Worm (Caenorhabditis elegans) whole organism, L3 larva: ENCODE measurements around the gene Y5F2A.4.
A peak's percentile ranks its signal among the peaks of the same experiment; 100 is the strongest.

Experiments used
- R02D3.7 ChIP-seq: fragments of 150-350 bp; optimal IDR thresholded peaks from 2 replicates; lab custom pipeline; 2014; ENCODE audit warnings: missing biosample characterization, missing genetic modification characterization
- ZK546.5 ChIP-seq: sonication (generic microtip); optimal IDR thresholded peaks from 2 replicates; lab custom pipeline; 2017; ENCODE audit warnings: missing biosample characterization, missing genetic modification characterization
- aly-2 ChIP-seq: fragments of 150-350 bp; optimal IDR thresholded peaks from 2 replicates; lab custom pipeline; 2014; ENCODE audit warnings: missing biosample characterization, missing genetic modification characterization
- ama-1 ChIP-seq: fragments of 150-350 bp; optimal IDR thresholded peaks from 2 replicates; lab custom pipeline; 2018
- ceh-28 ChIP-seq: fragments of 150-350 bp; optimal IDR thresholded peaks from 2 replicates; lab custom pipeline; 2014; ENCODE audit warnings: missing biosample characterization, missing genetic modification reagents, missing genetic modification characterization
- ceh-82 ChIP-seq: fragments of 150-350 bp; optimal IDR thresholded peaks from 2 replicates; lab custom pipeline; 2014; ENCODE audit warnings: missing biosample characterization, missing genetic modification characterization
- ceh-9 ChIP-seq: sonication (generic microtip); optimal IDR thresholded peaks from 2 replicates; lab custom pipeline; 2018; ENCODE audit warnings: missing biosample characterization, missing genetic modification characterization
- daf-12 ChIP-seq: fragments of 150-350 bp; optimal IDR thresholded peaks from 2 replicates; lab custom pipeline; 2014; ENCODE audit warnings: missing biosample characterization, missing genetic modification reagents, missing genetic modification characterization
- egl-27 ChIP-seq: sonication (generic microtip); optimal IDR thresholded peaks from 4 replicates; lab custom pipeline; 2017; ENCODE audit warnings: missing biosample characterization, missing genetic modification reagents, missing genetic modification characterization
- egl-5 ChIP-seq: fragments of 150-350 bp; optimal IDR thresholded peaks from 2 replicates; lab custom pipeline; 2017; ENCODE audit warnings: missing biosample characterization, missing genetic modification reagents, missing genetic modification characterization, inconsistent platforms
- elt-1 ChIP-seq: fragments of 150-350 bp; optimal IDR thresholded peaks from 2 replicates; lab custom pipeline; 2014; ENCODE audit warnings: missing biosample characterization, missing genetic modification characterization
- elt-2 ChIP-seq: sonication (generic microtip); optimal IDR thresholded peaks from 2 replicates; lab custom pipeline; 2016; ENCODE audit warnings: missing genetic modification reagents, mild to moderate bottlenecking, missing genetic modification characterization, missing compliant biosample characterization
- elt-3 ChIP-seq, 3 experiments: fragments of 150-350 bp in 1 of 3; sonication (generic microtip) in 2 of 3; optimal IDR thresholded peaks; 2 replicates in 2 of 3; 4 replicates in 1 of 3; lab custom pipeline; 2014 to 2017; ENCODE audit warnings: missing biosample characterization in 3 of 3, missing genetic modification characterization in 3 of 3
- eor-1 ChIP-seq, 2 experiments: fragments of 150-350 bp; optimal IDR thresholded peaks; 2 replicates each; lab custom pipeline; 2014 to 2018; ENCODE audit warnings: missing biosample characterization in 2 of 2, missing genetic modification characterization in 2 of 2
- fkh-10 ChIP-seq: sonication (generic microtip); optimal IDR thresholded peaks from 2 replicates; lab custom pipeline; 2017; ENCODE audit warnings: missing biosample characterization, missing genetic modification reagents, missing genetic modification characterization
- fkh-2 ChIP-seq: fragments of 150-350 bp; optimal IDR thresholded peaks from 2 replicates; lab custom pipeline; 2014; ENCODE audit warnings: missing biosample characterization, missing genetic modification reagents, missing genetic modification characterization
- hmg-11 ChIP-seq: sonication (generic microtip); optimal IDR thresholded peaks from 2 replicates; lab custom pipeline; 2016; ENCODE audit warnings: missing genetic modification characterization, missing compliant biosample characterization
- jun-1 ChIP-seq: fragments of 150-350 bp; optimal IDR thresholded peaks from 2 replicates; lab custom pipeline; 2014; ENCODE audit warnings: missing biosample characterization, missing genetic modification reagents, missing genetic modification characterization
- lin-15B ChIP-seq: fragments of 150-350 bp; optimal IDR thresholded peaks from 2 replicates; lab custom pipeline; 2014; ENCODE audit warnings: missing biosample characterization, missing genetic modification characterization
- lin-39 ChIP-seq: fragments of 150-350 bp; optimal IDR thresholded peaks from 2 replicates; lab custom pipeline; 2018; ENCODE audit warnings: missing biosample characterization, missing genetic modification reagents, missing genetic modification characterization
- mdl-1 ChIP-seq: fragments of 150-350 bp; optimal IDR thresholded peaks from 2 replicates; lab custom pipeline; 2014; ENCODE audit warnings: missing biosample characterization, missing genetic modification characterization
- mml-1 ChIP-seq: fragments of 150-350 bp; sonication (generic microtip); optimal IDR thresholded peaks from 3 replicates; lab custom pipeline; 2014; ENCODE audit warnings: missing biosample characterization, missing genetic modification characterization
- nfya-1 ChIP-seq: sonication (generic microtip); optimal IDR thresholded peaks from 2 replicates; lab custom pipeline; 2017; ENCODE audit warnings: missing genetic modification characterization, mild to moderate bottlenecking, missing compliant biosample characterization, antibody characterized with exemption, moderate library complexity; ENCODE audit not compliant: insufficient read depth
- nhr-11 ChIP-seq: fragments of 150-350 bp; optimal IDR thresholded peaks from 2 replicates; lab custom pipeline; 2014; ENCODE audit warnings: missing biosample characterization, missing genetic modification characterization
- nhr-23 ChIP-seq: fragments of 150-350 bp; optimal IDR thresholded peaks from 2 replicates; lab custom pipeline; 2014; ENCODE audit warnings: missing biosample characterization, missing genetic modification reagents, missing genetic modification characterization
- nhr-237 ChIP-seq: fragments of 150-350 bp; optimal IDR thresholded peaks from 2 replicates; lab custom pipeline; 2014; ENCODE audit warnings: missing biosample characterization, missing genetic modification characterization
- nhr-25 ChIP-seq: sonication (generic microtip); optimal IDR thresholded peaks from 2 replicates; lab custom pipeline; 2017; ENCODE audit warnings: missing biosample characterization, missing genetic modification characterization
- nhr-28 ChIP-seq: fragments of 150-350 bp; optimal IDR thresholded peaks from 2 replicates; lab custom pipeline; 2014; ENCODE audit warnings: missing biosample characterization, missing genetic modification characterization
- nhr-43 ChIP-seq: sonication (generic microtip); optimal IDR thresholded peaks from 2 replicates; lab custom pipeline; 2016; ENCODE audit warnings: mild to moderate bottlenecking, missing genetic modification characterization, missing compliant biosample characterization; ENCODE audit not compliant: poor library complexity, severe bottlenecking
- nhr-67 ChIP-seq: fragments of 150-350 bp; optimal IDR thresholded peaks from 2 replicates; lab custom pipeline; 2014; ENCODE audit warnings: missing biosample characterization, missing genetic modification characterization
- nhr-76 ChIP-seq: fragments of 150-350 bp; sonication (generic microtip); optimal IDR thresholded peaks from 5 replicates; lab custom pipeline; 2014; ENCODE audit warnings: missing biosample characterization, missing genetic modification characterization
- nhr-77 ChIP-seq: fragments of 150-350 bp; optimal IDR thresholded peaks from 2 replicates; lab custom pipeline; 2014; ENCODE audit warnings: missing biosample characterization, missing genetic modification characterization
- pha-4 ChIP-seq: fragments of 150-350 bp; optimal IDR thresholded peaks from 2 replicates; lab custom pipeline; 2014; ENCODE audit warnings: missing biosample characterization, missing genetic modification reagents, missing genetic modification characterization
- pqm-1 ChIP-seq: fragments of 150-350 bp; optimal IDR thresholded peaks from 2 replicates; lab custom pipeline; 2017; ENCODE audit warnings: missing biosample characterization, missing genetic modification characterization, inconsistent platforms
- sea-2 ChIP-seq: fragments of 150-350 bp; sonication (generic microtip); optimal IDR thresholded peaks from 4 replicates; lab custom pipeline; 2014; ENCODE audit warnings: missing biosample characterization, missing genetic modification reagents, missing genetic modification characterization
- skn-1 ChIP-seq: fragments of 150-350 bp; optimal IDR thresholded peaks from 2 replicates; lab custom pipeline; 2014; ENCODE audit warnings: missing biosample characterization, missing genetic modification characterization
- snpc-4 ChIP-seq: fragments of 150-350 bp; optimal IDR thresholded peaks from 2 replicates; lab custom pipeline; 2014; ENCODE audit warnings: missing biosample characterization, missing genetic modification characterization
- tbx-2 ChIP-seq: sonication (generic microtip); optimal IDR thresholded peaks from 2 replicates; lab custom pipeline; 2016; ENCODE audit warnings: mild to moderate bottlenecking, missing genetic modification characterization, missing compliant biosample characterization
- unc-39 ChIP-seq: sonication (generic microtip); optimal IDR thresholded peaks from 4 replicates; lab custom pipeline; 2017; ENCODE audit warnings: missing biosample characterization, missing genetic modification characterization
- unc-62 ChIP-seq: fragments of 150-350 bp; sonication (generic microtip); optimal IDR thresholded peaks from 4 replicates; lab custom pipeline; 2014; ENCODE audit warnings: missing biosample characterization, missing genetic modification reagents, missing genetic modification characterization
- zag-1 ChIP-seq: fragments of 150-350 bp; optimal IDR thresholded peaks from 2 replicates; lab custom pipeline; 2014; ENCODE audit warnings: missing biosample characterization, missing genetic modification characterization
- ztf-11 ChIP-seq: fragments of 150-350 bp; optimal IDR thresholded peaks from 2 replicates; lab custom pipeline; 2014; ENCODE audit warnings: missing biosample characterization, missing genetic modification characterization
- ztf-4 ChIP-seq: fragments of 150-350 bp; optimal IDR thresholded peaks from 2 replicates; lab custom pipeline; 2014; ENCODE audit warnings: missing biosample characterization, missing genetic modification characterization

The Y5F2A.4 gene

DNA sequence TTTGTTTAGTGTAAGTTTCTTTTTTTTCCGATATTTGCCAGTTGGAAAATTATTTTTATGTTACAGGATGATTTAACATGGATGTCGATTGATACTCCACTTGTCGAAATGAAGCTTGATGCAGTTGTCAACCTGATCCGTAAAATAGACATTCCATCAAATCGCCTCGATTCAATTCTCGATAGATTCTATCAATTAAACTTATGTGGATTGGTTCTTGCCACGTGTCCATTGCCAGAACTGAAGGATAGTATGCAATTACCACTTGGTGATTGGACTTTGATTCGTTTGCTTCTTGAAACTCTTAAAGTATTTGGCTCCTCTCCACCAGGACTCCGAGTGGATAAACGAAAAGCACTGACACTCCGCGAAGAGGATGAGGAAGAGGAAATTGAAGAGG, 34.0 kb downstream of the Y5F2A.4 start:
- TF ChIP-seq nhr-67 (tag; lab: Kevin White, UChicago) (no peak), egl-5 (tag; lab: Kevin White, UChicago) (no peak), jun-1 (tag; lab: Kevin White, UChicago) (no peak), R02D3.7 (tag; lab: Kevin White, UChicago) (no peak), nhr-76 (tag; lab: Kevin White, UChicago) (no peak), fkh-10 (no peak), pha-4 (tag; lab: Kevin White, UChicago) (no peak), aly-2 (no peak), nhr-43 (no peak), nhr-23 (no peak), ceh-9 (no peak), snpc-4 (tag; lab: Kevin White, UChicago) (no peak), eor-1 (tag; optimal IDR thresholded peaks at IDR 0.05; lab: Kevin White, UChicago) (no peak), pqm-1 (tag; lab: Kevin White, UChicago) (no peak), elt-2 (tag; lab: Kevin White, UChicago) (no peak), nhr-28 (tag; lab: Kevin White, UChicago) (no peak), ceh-28 (tag; lab: Kevin White, UChicago) (no peak), ztf-11 (tag; lab: Kevin White, UChicago) (no peak)
- TF ChIP-seq, all 47 proteins: peak for 0

DNA sequence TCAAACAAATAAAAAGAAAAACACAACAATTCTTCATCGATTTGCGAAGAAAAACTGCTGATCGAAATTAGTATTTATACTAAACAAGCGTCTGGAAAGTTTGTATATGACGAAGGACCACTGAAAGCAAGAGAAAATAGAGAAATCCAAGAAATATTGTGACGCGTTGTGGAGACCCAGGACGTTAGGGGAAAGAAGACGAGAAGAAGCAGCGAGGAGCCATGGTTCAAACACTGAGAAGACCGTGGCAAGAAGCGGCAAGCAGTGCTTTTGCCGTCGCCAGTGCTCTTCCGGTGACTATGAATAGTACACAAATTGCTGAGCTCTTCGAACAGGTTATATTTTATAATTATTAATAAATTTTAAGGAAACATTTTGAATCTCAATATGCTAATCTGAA, 39.7 kb downstream of the Y5F2A.4 start:
- no peak for TF ChIP-seq unc-62 (GFP tag; lab: Kevin White, UChicago)
- TF ChIP-seq ztf-11 (tag; lab: Kevin White, UChicago), result no peak
- no peak for TF ChIP-seq tbx-2 (tag; lab: Kevin White, UChicago)
- no peak for TF ChIP-seq ZK546.5 (tag; lab: Kevin White, UChicago)
- no peak for TF ChIP-seq nhr-237
- TF ChIP-seq nfya-1 (tag; lab: Kevin White, UChicago), result peak; percentile 28
- no peak for TF ChIP-seq nhr-25 (tag; lab: Kevin White, UChicago)
- TF ChIP-seq nhr-23, result no peak
- no peak for TF ChIP-seq lin-15B (tag; lab: Kevin White, UChicago)
- TF ChIP-seq sea-2 (GFP tag; lab: Kevin White, UChicago), result no peak
- TF ChIP-seq lin-39, result no peak
- no peak for TF ChIP-seq elt-3 (tag; optimal IDR thresholded peaks at IDR 0.05; lab: Kevin White, UChicago)
- TF ChIP-seq mml-1 (tag; lab: Kevin White, UChicago), result no peak
- no peak for TF ChIP-seq mdl-1 (tag; lab: Kevin White, UChicago)
- no peak for TF ChIP-seq ceh-9
- TF ChIP-seq skn-1 (tag; lab: Kevin White, UChicago), result no peak
- no peak for TF ChIP-seq ceh-28 (tag; lab: Kevin White, UChicago)
- TF ChIP-seq R02D3.7 (tag; lab: Kevin White, UChicago), result no peak
- no peak for TF ChIP-seq nhr-43
- no peak for TF ChIP-seq nhr-11 (tag; lab: Kevin White, UChicago)
- TF ChIP-seq hmg-11 (tag; lab: Kevin White, UChicago), result peak; percentile 55
- TF ChIP-seq zag-1, result no peak
- TF ChIP-seq daf-12, result no peak
- no peak for TF ChIP-seq ztf-4 (tag; lab: Kevin White, UChicago)
- peak; percentile 20 for TF ChIP-seq pha-4 (tag; lab: Kevin White, UChicago)
- TF ChIP-seq pqm-1 (tag; lab: Kevin White, UChicago), result no peak
- no peak for TF ChIP-seq nhr-76 (tag; lab: Kevin White, UChicago)
- no peak for TF ChIP-seq eor-1 (tag; optimal IDR thresholded peaks at IDR 0.05; lab: Kevin White, UChicago)
- no peak for TF ChIP-seq egl-5 (tag; lab: Kevin White, UChicago)
- peak; percentile 50 for TF ChIP-seq snpc-4 (tag; lab: Kevin White, UChicago)
- TF ChIP-seq ama-1, result no peak
- no peak for TF ChIP-seq nhr-67 (tag; lab: Kevin White, UChicago)
- TF ChIP-seq fkh-2 (tag; lab: Kevin White, UChicago), result no peak
- TF ChIP-seq jun-1 (tag; lab: Kevin White, UChicago), result no peak
- TF ChIP-seq fkh-10, result no peak

DNA sequence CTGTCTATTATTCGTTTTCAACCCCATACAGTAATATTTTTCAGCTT, 39.9 kb downstream of the Y5F2A.4 start, which contains the start of gene kdin-1:
TSS of gene kdin-1 (plus strand) at position 38 of the 47 bp plus-strand sequence.
- TF ChIP-seq nhr-77, result no peak
- TF ChIP-seq egl-27, result no peak
- TF ChIP-seq unc-39 (tag; lab: Kevin White, UChicago), result no peak
- TF ChIP-seq elt-2 (tag; lab: Kevin White, UChicago), result no peak
- TF ChIP-seq nhr-43, result no peak
- TF ChIP-seq nhr-67 (tag; lab: Kevin White, UChicago), result no peak
- no peak for TF ChIP-seq nhr-28 (tag; lab: Kevin White, UChicago)
- no peak for TF ChIP-seq daf-12
- no peak for TF ChIP-seq mml-1 (tag; lab: Kevin White, UChicago)
- TF ChIP-seq snpc-4 (tag; lab: Kevin White, UChicago), result no peak
- TF ChIP-seq ztf-4 (tag; lab: Kevin White, UChicago), result no peak
- no peak for TF ChIP-seq nfya-1 (tag; lab: Kevin White, UChicago)
- no peak for TF ChIP-seq hmg-11 (tag; lab: Kevin White, UChicago)
- no peak for TF ChIP-seq ceh-82
- no peak for TF ChIP-seq nhr-11 (tag; lab: Kevin White, UChicago)
- no peak for TF ChIP-seq lin-39
- TF ChIP-seq ceh-9, result no peak
- no peak for TF ChIP-seq ztf-11 (tag; lab: Kevin White, UChicago)
- no peak for TF ChIP-seq elt-1
- no peak for TF ChIP-seq lin-15B (tag; lab: Kevin White, UChicago)
